Worm (Caenorhabditis elegans) whole organism, L3 larva: ENCODE data around the gene F17C11.13.

ENCODE experiments used
- aly-2 ChIP-seq: fragments of 150-350 bp; optimal IDR thresholded peaks from 2 replicates; lab custom pipeline; 2014; ENCODE audit warnings: missing biosample characterization, missing genetic modification characterization
- ama-1 ChIP-seq: fragments of 150-350 bp; optimal IDR thresholded peaks from 2 replicates; lab custom pipeline; 2018
- egl-27 ChIP-seq: sonication (generic microtip); optimal IDR thresholded peaks from 4 replicates; lab custom pipeline; 2017; ENCODE audit warnings: missing biosample characterization, missing genetic modification reagents, missing genetic modification characterization
- nhr-77 ChIP-seq: fragments of 150-350 bp; optimal IDR thresholded peaks from 2 replicates; lab custom pipeline; 2014; ENCODE audit warnings: missing biosample characterization, missing genetic modification characterization
- pha-4 ChIP-seq: fragments of 150-350 bp; optimal IDR thresholded peaks from 2 replicates; lab custom pipeline; 2014; ENCODE audit warnings: missing biosample characterization, missing genetic modification reagents, missing genetic modification characterization
- pqm-1 ChIP-seq: fragments of 150-350 bp; optimal IDR thresholded peaks from 2 replicates; lab custom pipeline; 2017; ENCODE audit warnings: missing biosample characterization, missing genetic modification characterization, inconsistent platforms
- ztf-4 ChIP-seq: fragments of 150-350 bp; optimal IDR thresholded peaks from 2 replicates; lab custom pipeline; 2014; ENCODE audit warnings: missing biosample characterization, missing genetic modification characterization

ce11 chrV:10921747-10922146 lies 34.0 kb upstream of the F17C11.13 start, which contains the start of gene nas-31:
- TF ChIP-seq ztf-4 (tag; lab: Kevin White, UChicago) (no peak), egl-27 (tag; lab: Kevin White, UChicago) (no peak), pha-4 (tag; lab: Kevin White, UChicago) (no peak), aly-2 (tag; lab: Kevin White, UChicago) (no peak), pqm-1 (tag; lab: Kevin White, UChicago) (no peak), ama-1 (no peak), nhr-77 (no peak)
